Worm (Caenorhabditis elegans) whole organism, late embryonic: Measurements from ENCODE around the gene T27E7.5.

Experiments used
- C08G9.2 ChIP-seq: sonication (generic microtip); optimal IDR thresholded peaks from 2 replicates; lab custom pipeline; 2016; ENCODE audit warnings: mild to moderate bottlenecking, missing genetic modification characterization, moderate library complexity, missing compliant biosample characterization
- F13H6.1 ChIP-seq: sonication (generic microtip); optimal IDR thresholded peaks from 2 replicates; lab custom pipeline; 2016; ENCODE audit warnings: missing genetic modification characterization, missing compliant biosample characterization
- K02D7.2 ChIP-seq: sonication (generic microtip); optimal IDR thresholded peaks from 2 replicates; lab custom pipeline; 2017; ENCODE audit warnings: mild to moderate bottlenecking, missing genetic modification characterization, missing compliant biosample characterization
- Y22D7AL.16 ChIP-seq: sonication (generic microtip); optimal IDR thresholded peaks from 2 replicates; lab custom pipeline; 2016; ENCODE audit warnings: missing genetic modification characterization, missing compliant biosample characterization
- ceh-22 ChIP-seq: sonication (generic microtip); optimal IDR thresholded peaks from 2 replicates; lab custom pipeline; 2017; ENCODE audit warnings: missing biosample characterization, missing genetic modification characterization
- ceh-24 ChIP-seq: sonication (generic microtip); optimal IDR thresholded peaks from 2 replicates; lab custom pipeline; 2016; ENCODE audit warnings: mild to moderate bottlenecking, missing genetic modification characterization, missing compliant biosample characterization
- ceh-30 ChIP-seq: fragments of 150-350 bp; optimal IDR thresholded peaks from 2 replicates; lab custom pipeline; 2014; ENCODE audit warnings: missing biosample characterization, missing genetic modification characterization
- ceh-31 ChIP-seq: sonication (generic microtip); optimal IDR thresholded peaks from 2 replicates; lab custom pipeline; 2016; ENCODE audit warnings: missing genetic modification characterization, missing compliant biosample characterization
- ceh-48 ChIP-seq: sonication (generic microtip); optimal IDR thresholded peaks from 2 replicates; lab custom pipeline; 2016; ENCODE audit warnings: missing genetic modification characterization, inconsistent platforms, missing compliant biosample characterization
- elt-2 ChIP-seq: sonication (generic microtip); optimal IDR thresholded peaks from 2 replicates; lab custom pipeline; 2016; ENCODE audit warnings: missing genetic modification reagents, missing genetic modification characterization, missing compliant biosample characterization
- elt-4 ChIP-seq: sonication (generic microtip); optimal IDR thresholded peaks from 2 replicates; lab custom pipeline; 2016; ENCODE audit warnings: missing genetic modification characterization, missing compliant biosample characterization
- ets-4 ChIP-seq: sonication (generic microtip); optimal IDR thresholded peaks from 2 replicates; lab custom pipeline; 2016; ENCODE audit warnings: missing genetic modification characterization, missing compliant biosample characterization
- fkh-6 ChIP-seq: sonication (generic microtip); optimal IDR thresholded peaks from 2 replicates; lab custom pipeline; 2016; ENCODE audit warnings: missing genetic modification characterization, missing compliant biosample characterization
- hlh-13 ChIP-seq: fragments of 200-800 bp; sonication (Bioruptor generic); optimal IDR thresholded peaks from 2 replicates; lab custom pipeline; 2018; ENCODE audit warnings: mild to moderate bottlenecking, missing genetic modification characterization, missing compliant biosample characterization
- hlh-30 ChIP-seq: sonication (generic microtip); optimal IDR thresholded peaks from 2 replicates; lab custom pipeline; 2017; ENCODE audit warnings: antibody characterized with exemption, missing genetic modification characterization, missing compliant biosample characterization; ENCODE audit not compliant: insufficient read depth
- lin-11 ChIP-seq: fragments of 200-800 bp; sonication (Bioruptor generic); optimal IDR thresholded peaks from 2 replicates; lab custom pipeline; 2018; ENCODE audit warnings: mild to moderate bottlenecking, missing genetic modification characterization, missing compliant biosample characterization
- madf-2 ChIP-seq: sonication (generic microtip); optimal IDR thresholded peaks from 2 replicates; lab custom pipeline; 2017; ENCODE audit warnings: missing genetic modification characterization, missing compliant biosample characterization
- nfya-1 ChIP-seq: sonication (generic microtip); optimal IDR thresholded peaks from 2 replicates; lab custom pipeline; 2017; ENCODE audit warnings: missing genetic modification characterization, mild to moderate bottlenecking, missing compliant biosample characterization, antibody characterized with exemption, moderate library complexity
- nhr-11 ChIP-seq: fragments of 150-350 bp; optimal IDR thresholded peaks from 2 replicates; lab custom pipeline; 2014; ENCODE audit warnings: missing biosample characterization, missing genetic modification characterization
- npax-4 ChIP-seq: sonication (generic microtip); optimal IDR thresholded peaks from 2 replicates; lab custom pipeline; 2016; ENCODE audit warnings: missing genetic modification characterization, missing compliant biosample characterization
- pag-3 ChIP-seq: sonication (generic microtip); optimal IDR thresholded peaks from 2 replicates; lab custom pipeline; 2016; ENCODE audit warnings: missing compliant biosample characterization, missing genetic modification characterization, borderline replicate concordance
- pqm-1 ChIP-seq: sonication (generic microtip); optimal IDR thresholded peaks from 2 replicates; lab custom pipeline; 2016; ENCODE audit warnings: missing genetic modification characterization, missing compliant biosample characterization
- pros-1 ChIP-seq: fragments of 150-350 bp; optimal IDR thresholded peaks from 2 replicates; lab custom pipeline; 2014; ENCODE audit warnings: missing biosample characterization, missing genetic modification reagents, missing genetic modification characterization
- ref-2 ChIP-seq: sonication (generic microtip); optimal IDR thresholded peaks from 2 replicates; lab custom pipeline; 2016; ENCODE audit warnings: missing genetic modification characterization, missing compliant biosample characterization
- sox-4 ChIP-seq: sonication (generic microtip); optimal IDR thresholded peaks from 2 replicates; lab custom pipeline; 2017; ENCODE audit warnings: mild to moderate bottlenecking, missing genetic modification characterization, inconsistent platforms, missing compliant biosample characterization
- syd-9 ChIP-seq: sonication (generic microtip); optimal IDR thresholded peaks from 2 replicates; lab custom pipeline; 2016; ENCODE audit warnings: mild to moderate bottlenecking, missing genetic modification characterization, moderate library complexity, missing compliant biosample characterization
- tbx-2 ChIP-seq: sonication (generic microtip); optimal IDR thresholded peaks from 2 replicates; lab custom pipeline; 2016; ENCODE audit warnings: missing genetic modification characterization, missing compliant biosample characterization
- tbx-7 ChIP-seq: sonication (generic microtip); optimal IDR thresholded peaks from 2 replicates; lab custom pipeline; 2016; ENCODE audit warnings: missing genotype, missing genetic modification characterization, missing compliant biosample characterization
- ttx-3 ChIP-seq: sonication (generic microtip); optimal IDR thresholded peaks from 2 replicates; lab custom pipeline; 2016; ENCODE audit warnings: missing genetic modification reagents, missing genetic modification characterization, missing compliant biosample characterization
- unc-42 ChIP-seq: sonication (generic microtip); optimal IDR thresholded peaks from 2 replicates; lab custom pipeline; 2016; ENCODE audit warnings: missing genotype, missing genetic modification characterization, missing compliant biosample characterization
- unc-55 ChIP-seq: sonication (generic microtip); optimal IDR thresholded peaks from 2 replicates; lab custom pipeline; 2017; ENCODE audit warnings: missing biosample characterization, missing genetic modification reagents, missing genetic modification characterization
- unc-86 ChIP-seq: sonication (generic microtip); optimal IDR thresholded peaks from 2 replicates; lab custom pipeline; 2016; ENCODE audit warnings: missing genetic modification characterization, missing compliant biosample characterization
- zip-5 ChIP-seq: sonication (generic microtip); optimal IDR thresholded peaks from 2 replicates; lab custom pipeline; 2016; ENCODE audit warnings: missing genetic modification characterization, missing compliant biosample characterization

T27E7.5 gene

DNA sequence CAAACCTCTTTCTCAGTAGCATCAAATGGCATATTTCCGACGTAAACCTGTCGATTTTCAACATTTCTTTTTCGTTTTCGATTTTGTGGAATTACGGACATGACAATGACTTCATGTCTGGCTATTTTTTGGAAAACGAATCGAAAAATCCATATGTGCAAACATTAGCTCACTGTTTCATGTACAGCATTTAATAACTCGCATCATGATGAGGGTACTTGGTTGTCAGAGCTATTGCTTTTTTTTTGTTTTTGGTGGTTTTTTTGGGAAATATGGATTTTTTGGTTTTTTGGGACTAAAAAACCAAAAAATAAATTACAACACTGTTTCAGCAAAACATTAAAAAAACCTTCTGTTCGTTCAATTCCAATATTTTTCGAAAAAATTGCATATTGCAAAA is 24.6 kb upstream of the T27E7.5 start, which contains the start of gene Y57G11A.5:
TSS of gene Y57G11A.5 (minus strand) at position 101 of the 400 bp plus-strand sequence.
- TF ChIP-seq sox-4, result no peak
- no peak for TF ChIP-seq nhr-11
- no peak for TF ChIP-seq tbx-7 (tag; lab: Kevin White, UChicago)
- no peak for TF ChIP-seq madf-2
- no peak for TF ChIP-seq pros-1
- no peak for TF ChIP-seq elt-2 (tag; lab: Kevin White, UChicago)
- TF ChIP-seq C08G9.2 (tag; lab: Kevin White, UChicago), result no peak

DNA sequence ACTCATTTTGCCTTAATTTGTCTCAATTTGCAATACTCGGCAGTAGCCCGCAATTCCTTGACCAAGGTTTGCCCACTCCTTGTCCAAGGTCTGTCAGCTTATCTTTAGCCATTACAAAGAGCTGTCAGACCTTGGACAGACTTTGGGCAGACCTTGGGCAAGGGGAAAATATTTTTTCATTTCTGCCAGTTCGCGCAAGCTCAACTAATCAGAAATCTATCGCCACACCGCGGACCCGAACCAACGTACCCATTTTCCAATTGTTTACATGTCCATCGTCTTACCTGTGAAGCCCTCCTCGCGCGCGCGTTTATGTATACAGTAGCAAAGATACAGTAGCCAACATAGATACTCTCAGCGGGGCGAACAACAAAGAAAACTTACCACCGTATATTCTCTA is 21.8 kb upstream of the T27E7.5 start:
- no peak for TF ChIP-seq K02D7.2 (tag; lab: Kevin White, UChicago)
- no peak for TF ChIP-seq ceh-22 (tag; lab: Kevin White, UChicago)

DNA sequence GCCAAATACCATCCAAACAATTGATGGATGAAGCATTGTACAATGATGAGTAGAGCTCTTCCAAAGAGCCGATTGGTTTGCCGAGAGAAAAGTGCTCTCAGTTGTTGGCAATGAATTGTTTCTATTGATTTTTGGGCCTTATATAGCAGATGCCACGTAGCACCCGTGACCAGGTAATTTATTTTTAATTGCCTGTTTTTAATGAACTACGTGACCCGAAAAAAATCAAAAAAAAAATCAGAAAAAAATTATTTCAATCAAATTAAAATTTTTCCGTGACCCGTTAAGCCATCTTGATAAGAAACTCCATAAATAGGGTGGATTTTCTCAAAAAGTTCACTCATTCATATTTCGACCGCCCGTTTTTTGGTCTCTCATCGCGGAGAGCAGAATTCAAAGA is 17.5 kb upstream of the T27E7.5 start, which contains the start of the genes Y57G11A.2 and T27E7.1:
TSS of gene Y57G11A.2 (minus strand) at position 101 of the 400 bp plus-strand sequence.
TSS of gene T27E7.1 (plus strand) at position 337 of the 400 bp plus-strand sequence.
- no peak for TF ChIP-seq ceh-30 (tag; lab: Kevin White, UChicago)
- TF ChIP-seq pag-3 (tag; lab: Kevin White, UChicago), result no peak
- no peak for TF ChIP-seq ref-2 (tag; lab: Kevin White, UChicago)

DNA sequence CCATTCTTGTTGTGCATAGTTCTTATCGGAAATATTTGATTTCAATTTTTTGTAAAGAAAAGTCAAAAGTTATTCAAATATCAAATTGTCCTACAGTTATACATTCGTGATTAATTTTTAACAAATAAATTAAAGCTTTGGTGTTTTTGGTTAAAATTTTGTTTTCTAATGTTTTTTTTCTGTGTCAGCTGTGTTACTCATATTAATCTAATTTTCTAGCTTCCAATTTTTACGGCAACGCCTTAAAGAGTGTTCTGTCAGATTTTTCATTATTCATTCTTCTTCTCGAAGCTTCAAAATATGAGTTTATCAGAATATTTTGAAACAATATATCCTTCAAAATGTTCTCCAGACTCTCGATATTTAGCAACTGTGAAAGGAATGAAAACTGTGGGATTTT is 13.4 kb upstream of the T27E7.5 start, which contains the start of gene srh-63:
TSS of gene srh-63 (plus strand) at position 301 of the 400 bp plus-strand sequence.
- TF ChIP-seq F13H6.1 (tag; lab: Kevin White, UChicago) (no peak), npax-4 (tag; lab: Kevin White, UChicago) (no peak), ets-4 (no peak), unc-42 (tag; lab: Kevin White, UChicago) (no peak), nhr-11 (no peak), syd-9 (tag; lab: Kevin White, UChicago) (no peak), ceh-48 (tag; lab: Kevin White, UChicago) (no peak), hlh-13 (GFP tag; lab: Kevin White, UChicago) (no peak), ceh-22 (tag; lab: Kevin White, UChicago) (no peak), unc-86 (tag; lab: Kevin White, UChicago) (no peak), lin-11 (tag; lab: Kevin White, UChicago) (no peak), ceh-24 (tag; lab: Kevin White, UChicago) (no peak), unc-55 (GFP tag; lab: Kevin White, UChicago) (no peak), tbx-2 (tag; lab: Kevin White, UChicago) (no peak)

DNA sequence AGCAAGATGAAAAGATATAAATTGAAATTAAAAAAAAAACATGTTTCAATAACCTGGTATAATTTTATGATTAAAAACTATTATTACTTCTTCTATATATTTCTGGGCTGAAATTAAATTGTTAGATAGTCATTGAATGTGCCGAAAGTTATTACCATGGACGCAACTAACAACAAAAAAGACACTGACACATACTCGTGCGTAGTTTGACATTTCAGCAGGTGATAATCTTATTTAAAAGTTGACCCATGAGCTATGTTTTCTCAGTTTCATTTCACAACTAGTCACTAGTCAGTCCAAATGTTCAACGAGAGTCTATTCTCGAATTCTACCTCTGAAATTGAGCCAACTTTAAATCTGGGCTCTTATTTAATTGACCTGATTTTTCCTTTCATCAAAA is 8.2 kb upstream of the T27E7.5 start, which contains the start of gene T27E7.3:
TSS of gene T27E7.3 (plus strand) at position 301 of the 400 bp plus-strand sequence.
- no peak for TF ChIP-seq syd-9 (tag; lab: Kevin White, UChicago)
- TF ChIP-seq elt-2 (tag; lab: Kevin White, UChicago), result no peak
- no peak for TF ChIP-seq pqm-1
- TF ChIP-seq npax-4 (tag; lab: Kevin White, UChicago), result no peak
- TF ChIP-seq fkh-6 (tag; lab: Kevin White, UChicago), result no peak
- TF ChIP-seq ttx-3 (tag; lab: Kevin White, UChicago), result no peak
- no peak for TF ChIP-seq lin-11 (tag; lab: Kevin White, UChicago)
- no peak for TF ChIP-seq nfya-1 (tag; lab: Kevin White, UChicago)
- TF ChIP-seq elt-4 (tag; lab: Kevin White, UChicago), result no peak

DNA sequence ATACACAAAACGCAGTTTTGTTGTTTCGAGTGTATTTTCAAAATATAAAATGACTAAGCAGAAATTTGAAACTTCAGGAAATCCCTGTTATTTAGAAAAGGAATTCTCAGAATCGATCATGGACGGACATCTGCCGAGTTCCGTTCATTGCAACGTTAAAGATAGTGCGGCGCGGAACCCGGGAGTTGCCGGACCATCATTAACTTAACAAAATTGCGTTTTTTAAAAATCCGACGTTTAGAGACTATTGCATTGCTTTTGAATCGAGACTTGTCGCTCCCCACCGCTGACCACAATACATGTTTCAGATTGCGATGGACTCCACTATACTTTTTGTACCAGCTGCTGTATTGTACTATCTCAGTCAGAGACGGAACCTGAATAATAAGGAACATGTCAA is 6.9 kb upstream of the T27E7.5 start:
- no peak for TF ChIP-seq Y22D7AL.16 (tag; lab: Kevin White, UChicago)
- TF ChIP-seq hlh-30 (tag; lab: Kevin White, UChicago), result no peak
- no peak for TF ChIP-seq unc-86 (tag; lab: Kevin White, UChicago)
- TF ChIP-seq zip-5 (tag; lab: Kevin White, UChicago), result no peak
- TF ChIP-seq ceh-31, result no peak
- no peak for TF ChIP-seq madf-2
